Worm (Caenorhabditis elegans): ENCODE results near the gene C49F5.3.

Gene C49F5.3

ce11 chrX:12017908-12018479 lies 34.6 kb upstream of the C49F5.3 start, which contains the start of the genes nmat-1 and ucr-2.1 (continued):
- no peak for TF ChIP-seq snpc-3.4 (tag; optimal IDR thresholded peaks at IDR 0.05)
- TF ChIP-seq nhr-27 (tag; optimal IDR thresholded peaks at IDR 0.05), result no peak
- TF ChIP-seq bed-1 (GFP tag; IDR thresholded peaks at IDR 0.05), result no peak
- TF ChIP-seq mes-4 (tag; optimal IDR thresholded peaks at IDR 0.05), result no peak
- peak; percentile 48 for TF ChIP-seq ztf-26 (tag; optimal IDR thresholded peaks at IDR 0.05)
- no peak for TF ChIP-seq hlh-26 (GFP tag; conservative IDR thresholded peaks at IDR 0.05)
- no peak for TF ChIP-seq Y53F4B.3 (GFP tag; IDR thresholded peaks at IDR 0.05)
- TF ChIP-seq lag-1 (GFP tag; IDR thresholded peaks at IDR 0.05), result no peak
- TF ChIP-seq Y56A3A.18 (GFP tag; IDR thresholded peaks at IDR 0.05), result 0 out of 2 replicates have a peak, but pooled peaks have one; percentile 53
- no peak for TF ChIP-seq ekl-4 (GFP tag; IDR thresholded peaks at IDR 0.05)
- no peak for TF ChIP-seq hsf-1 (GFP tag; IDR thresholded peaks at IDR 0.05)
- TF ChIP-seq unc-130 (GFP tag; optimal IDR thresholded peaks at IDR 0.05), result no peak
- peak; percentile 16 for TF ChIP-seq tlf-1 (GFP tag; optimal IDR thresholded peaks at IDR 0.05)
- TF ChIP-seq nhr-80 (tag; optimal IDR thresholded peaks at IDR 0.05), result peak; percentile 97
- TF ChIP-seq cebp-1 (GFP tag; IDR thresholded peaks at IDR 0.05), result peak; percentile 92
- TF ChIP-seq cebp-1 (tag; optimal IDR thresholded peaks at IDR 0.05), result peak; percentile 97
- no peak for TF ChIP-seq repo-1 (tag; optimal IDR thresholded peaks at IDR 0.05)
- TF ChIP-seq ceh-27 (GFP tag; optimal IDR thresholded peaks at IDR 0.05), result peak; percentile 74
- no peak for TF ChIP-seq rpc-1 (optimal IDR thresholded peaks at IDR 0.05)
- no peak for TF ChIP-seq rpc-1 (tag; optimal IDR thresholded peaks at IDR 0.05)
- TF ChIP-seq hlh-12 (tag; optimal IDR thresholded peaks at IDR 0.05), result no peak
- TF ChIP-seq F23B12.7 (tag; optimal IDR thresholded peaks at IDR 0.05; ENCODE audit: insufficient read depth), result peak; percentile 41
- TF ChIP-seq madf-8 (GFP tag; conservative IDR thresholded peaks at IDR 0.05), result no peak
- peak; percentile 98 for TF ChIP-seq mcd-1 (GFP tag; IDR thresholded peaks at IDR 0.05)
- no peak for TF ChIP-seq bed-2 (GFP tag; IDR thresholded peaks at IDR 0.05)
- TF ChIP-seq nfyb-1 (GFP tag; IDR thresholded peaks at IDR 0.05), result no peak
- TF ChIP-seq F57C9.4 (tag; optimal IDR thresholded peaks at IDR 0.05), result no peak
- TF ChIP-seq nhr-90 (tag; optimal IDR thresholded peaks at IDR 0.05), result peak; percentile 44
- peak; percentile 33 for TF ChIP-seq ccch-3 (GFP tag; optimal IDR thresholded peaks at IDR 0.05)
- TF ChIP-seq tbx-9 (tag; optimal IDR thresholded peaks at IDR 0.05; ENCODE audit: borderline replicate concordance), result no peak
- no peak for TF ChIP-seq him-1 (tag; optimal IDR thresholded peaks at IDR 0.05)
- peak; percentile 7 for TF ChIP-seq gei-17 (GFP tag; optimal IDR thresholded peaks at IDR 0.05)
- no peak for TF ChIP-seq F52B5.7 (tag; optimal IDR thresholded peaks at IDR 0.05)
- TF ChIP-seq snpc-4 (GFP tag; optimal IDR thresholded peaks at IDR 0.05), result no peak
- TF ChIP-seq snpc-4 (tag; optimal IDR thresholded peaks at IDR 0.05), result peak in 2 of 4 experiments; percentile 1 to 50
- TF ChIP-seq F57A8.1 (GFP tag; optimal IDR thresholded peaks at IDR 0.05), result no peak
- peak; percentile 56; the same call in 1 of the 2 replicates for TF ChIP-seq B0336.3 (GFP tag; IDR thresholded peaks at IDR 0.05)
- no peak for TF ChIP-seq rec-8 (tag; optimal IDR thresholded peaks at IDR 0.05)
- TF ChIP-seq ztf-18 (tag; optimal IDR thresholded peaks at IDR 0.05), result peak; percentile 65
- no peak for TF ChIP-seq F39B2.1 (GFP tag; IDR thresholded peaks at IDR 0.05)
